Fruit fly (Drosophila melanogaster): ENCODE measurements around the gene pad.

pad gene

DNA sequence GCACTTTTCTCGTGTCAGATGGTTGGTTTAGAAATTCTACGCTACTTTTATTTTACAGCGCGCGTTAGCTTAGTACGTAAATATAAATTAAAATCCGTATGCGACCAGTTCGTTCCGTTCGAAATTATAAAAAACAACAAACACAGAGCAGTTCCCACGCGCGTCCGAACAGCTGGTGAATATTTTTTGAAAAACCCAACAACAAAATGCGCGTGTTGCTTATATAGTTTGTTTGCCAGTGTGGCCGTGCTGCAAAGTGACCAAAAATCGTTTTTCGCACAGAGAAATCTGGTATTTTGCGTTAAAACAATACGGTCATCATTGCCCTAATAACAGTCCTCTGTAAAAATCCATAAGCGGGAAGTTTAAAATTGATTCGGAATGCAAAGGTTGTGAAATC lies 3.8 kb upstream of the pad start (continued):
- TF ChIP-seq Hmr (GFP tag; optimal IDR thresholded peaks at IDR 0.05) (peak; percentile 16), CG33557 (GFP tag; optimal IDR thresholded peaks at IDR 0.05) (no peak), gro (GFP tag; optimal IDR thresholded peaks at IDR 0.05) (peak; percentile 40), CG18476 (GFP tag; optimal IDR thresholded peaks at IDR 0.05) (no peak), CG32767 (GFP tag; IDR thresholded peaks at IDR 0.05) (no peak), Fer1 (GFP tag; optimal IDR thresholded peaks at IDR 0.05) (peak; percentile 36), sqz (GFP tag; optimal IDR thresholded peaks at IDR 0.05) (peak; percentile 2), HLH54F (GFP tag; optimal IDR thresholded peaks at IDR 0.05) (no peak), Mad (GFP tag; optimal IDR thresholded peaks at IDR 0.05) (no peak), CG8944 (GFP tag; optimal IDR thresholded peaks at IDR 0.05) (no peak), ham (GFP tag; IDR thresholded peaks at IDR 0.05) (no peak), CG1602 (GFP tag; optimal IDR thresholded peaks at IDR 0.05) (no peak), Gsc (GFP tag; IDR thresholded peaks at IDR 0.05) (no peak), gsb (GFP tag; IDR thresholded peaks at IDR 0.05) (no peak), crol (GFP tag; IDR thresholded peaks at IDR 0.05) (no peak), CG1024 (GFP tag; IDR thresholded peaks at IDR 0.05) (no peak), Med (GFP tag) (peak; percentile 81), pita (GFP tag; optimal IDR thresholded peaks at IDR 0.05) (no peak), pros (GFP tag; optimal IDR thresholded peaks at IDR 0.05) (no peak), twi (tag; optimal IDR thresholded peaks at IDR 0.05) (peak; percentile 6), jigr1 (GFP tag; IDR thresholded peaks at IDR 0.05) (no peak), lmd (GFP tag; IDR thresholded peaks at IDR 0.05) (no peak), Opbp (GFP tag; IDR thresholded peaks at IDR 0.05; ENCODE audit: partially characterized antibody) (peak; percentile 49; the same call in 2 of the 3 replicates), CG2712 (tag; optimal IDR thresholded peaks at IDR 0.05) (peak; percentile 51), en (GFP tag; optimal IDR thresholded peaks at IDR 0.05) (no peak), Bdp1 (GFP tag; optimal IDR thresholded peaks at IDR 0.05) (no peak), Awh (GFP tag; IDR thresholded peaks at IDR 0.05) (no peak), Dbx (GFP tag; IDR thresholded peaks at IDR 0.05) (no peak), CG3838 (GFP tag; optimal IDR thresholded peaks at IDR 0.05) (no peak), CG1603 (tag; optimal IDR thresholded peaks at IDR 0.05) (peak; percentile 79), CG9437 (GFP tag; optimal IDR thresholded peaks at IDR 0.05) (no peak), sob (GFP tag; IDR thresholded peaks at IDR 0.05) (no peak), Hsf (GFP tag; optimal IDR thresholded peaks at IDR 0.05) (no peak), CG12299 (tag; optimal IDR thresholded peaks at IDR 0.05) (no peak), CG11456 (GFP tag; IDR thresholded peaks at IDR 0.05) (no peak), lbe (GFP tag; optimal IDR thresholded peaks at IDR 0.05) (peak; percentile 29), CG15601 (tag; optimal IDR thresholded peaks at IDR 0.05) (peak; percentile 26), unc-4 (GFP tag; IDR thresholded peaks at IDR 0.05; ENCODE audit: partially characterized antibody) (peak; percentile 41), CG34422 (GFP tag; IDR thresholded peaks at IDR 0.05) (no peak), PHDP (tag; optimal IDR thresholded peaks at IDR 0.05) (no peak), CG17385 (GFP tag; optimal IDR thresholded peaks at IDR 0.05) (no peak), pzg (GFP tag; optimal IDR thresholded peaks at IDR 0.05) (peak; percentile 98), bowl (GFP tag; IDR thresholded peaks at IDR 0.05) (no peak), yki (optimal IDR thresholded peaks at IDR 0.05) (no peak), bbx (GFP tag; IDR thresholded peaks at IDR 0.05; ENCODE audit: partially characterized antibody) (peak; percentile 52; the same call in 1 of the 2 replicates), gt (GFP tag; IDR thresholded peaks at IDR 0.05) (no peak), cas (GFP tag; IDR thresholded peaks at IDR 0.05) (no peak), CG6683 (GFP tag; optimal IDR thresholded peaks at IDR 0.05) (no peak), Mrtf (GFP tag; IDR thresholded peaks at IDR 0.05) (no peak), YL-1 (GFP tag; optimal IDR thresholded peaks at IDR 0.05) (peak; percentile 30), so (GFP tag; IDR thresholded peaks at IDR 0.05) (no peak), bigmax (GFP tag; optimal IDR thresholded peaks at IDR 0.05) (no peak), CG13775 (GFP tag; optimal IDR thresholded peaks at IDR 0.05) (no peak)
